Worm (Caenorhabditis elegans) whole organism, mixed stage, embryonic: ENCODE measurements around the gene jmjd-1.1.

Experiments
- M03D4.4 ChIP-seq: sonication (generic microtip); optimal IDR thresholded peaks from 2 replicates; lab custom pipeline; 2017; ENCODE audit warnings: mild to moderate bottlenecking, missing genetic modification characterization, missing compliant biosample characterization
- elt-3 ChIP-seq: fragments of 150-350 bp; optimal IDR thresholded peaks from 2 replicates; lab custom pipeline; 2014; ENCODE audit warnings: missing biosample characterization, missing genetic modification characterization
- mep-1 ChIP-seq: fragments of 150-350 bp; optimal IDR thresholded peaks from 2 replicates; lab custom pipeline; 2017; ENCODE audit warnings: missing biosample characterization, missing genetic modification reagents, missing genetic modification characterization, inconsistent platforms
- mls-2 ChIP-seq: sonication (generic microtip); optimal IDR thresholded peaks from 2 replicates; lab custom pipeline; 2016; ENCODE audit warnings: mild to moderate bottlenecking, missing genetic modification characterization, moderate library complexity, missing compliant biosample characterization
- nhr-28 ChIP-seq: fragments of 150-350 bp; optimal IDR thresholded peaks from 2 replicates; lab custom pipeline; 2014; ENCODE audit warnings: missing biosample characterization, missing genetic modification characterization
- nhr-76 ChIP-seq: sonication (generic microtip); optimal IDR thresholded peaks from 2 replicates; lab custom pipeline; 2017; ENCODE audit warnings: missing biosample characterization, missing genetic modification characterization
- sem-2 ChIP-seq: fragments of 200-800 bp; sonication (Bioruptor generic); optimal IDR thresholded peaks from 2 replicates; lab custom pipeline; 2018; ENCODE audit warnings: mild to moderate bottlenecking, missing genetic modification characterization, missing compliant biosample characterization
- snpc-4 ChIP-seq: fragments of 150-350 bp; optimal IDR thresholded peaks from 2 replicates; lab custom pipeline; 2014; ENCODE audit warnings: missing biosample characterization, missing genetic modification characterization
- ztf-11 ChIP-seq: fragments of 150-350 bp; optimal IDR thresholded peaks from 2 replicates; lab custom pipeline; 2014; ENCODE audit warnings: missing biosample characterization, missing genetic modification characterization

ce11 chrII:11829920-11830319 is 23.6 kb downstream of the jmjd-1.1 start, which contains the start of gene pes-5:
- TF ChIP-seq M03D4.4: no peak
- TF ChIP-seq elt-3 (tag; lab: Kevin White, UChicago): no peak
- no peak for TF ChIP-seq ztf-11 (tag; lab: Kevin White, UChicago)
- TF ChIP-seq nhr-28 (tag; lab: Kevin White, UChicago): no peak
- TF ChIP-seq nhr-76 (tag; lab: Kevin White, UChicago): no peak
- no peak for TF ChIP-seq mep-1 (tag; lab: Kevin White, UChicago)
- no peak for TF ChIP-seq mls-2 (tag; lab: Kevin White, UChicago)
- no peak for TF ChIP-seq snpc-4 (tag; lab: Kevin White, UChicago)
- no peak for TF ChIP-seq sem-2 (GFP tag; lab: Kevin White, UChicago)
